Worm (Caenorhabditis elegans): ENCODE results near the gene wago-5.

ce11 chrII:5805303-5805702, 10.0 kb downstream of the wago-5 start, which contains the start of gene K05F1.10:
- TF ChIP-seq ztf-11 (tag; optimal IDR thresholded peaks at IDR 0.05) (no peak), nhr-2 (tag; optimal IDR thresholded peaks at IDR 0.05) (no peak), nhr-28 (tag; optimal IDR thresholded peaks at IDR 0.05) (no peak), unc-62 (GFP tag; optimal IDR thresholded peaks at IDR 0.05) (no peak), bed-3 (GFP tag; optimal IDR thresholded peaks at IDR 0.05) (no peak)

Data from whole organism, mixed stage, embryonic.